Worm (Caenorhabditis elegans): ENCODE results near the gene ugt-40.

Gene ugt-40

DNA sequence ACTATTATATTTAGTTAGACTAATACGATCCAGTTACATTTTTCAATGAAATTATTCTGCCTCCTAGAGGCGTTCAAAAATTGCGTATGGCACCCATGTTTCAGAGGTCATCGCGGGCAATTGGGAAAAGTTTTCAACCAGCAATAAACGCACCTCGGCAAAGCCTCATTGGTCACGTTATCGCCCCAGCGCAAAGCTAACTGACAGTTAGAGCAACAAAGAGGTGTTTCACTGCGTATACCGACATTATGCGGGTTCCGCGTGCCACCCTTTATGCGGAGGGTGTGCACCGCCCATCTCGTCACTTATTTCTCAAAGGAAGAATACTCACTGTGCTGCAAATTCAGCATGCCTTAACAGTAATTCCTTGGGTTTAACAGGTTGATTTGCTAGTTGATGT, 897 bp upstream of the ugt-40 start:
- TF ChIP-seq ctbp-1 (GFP tag; IDR thresholded peaks at IDR 0.05) = no peak
- TF ChIP-seq dmd-6 (GFP tag; IDR thresholded peaks at IDR 0.05) = peak; percentile 67
- peak; percentile 94 for TF ChIP-seq nhr-102 (tag; optimal IDR thresholded peaks at IDR 0.05)
- peak; percentile 78 for TF ChIP-seq Y48G9A.11 (GFP tag; IDR thresholded peaks at IDR 0.05)
- peak; percentile 67 for TF ChIP-seq snpc-4 (tag; optimal IDR thresholded peaks at IDR 0.05)
- TF ChIP-seq dmd-8 (GFP tag; IDR thresholded peaks at IDR 0.05) = no peak
- no peak for TF ChIP-seq Y5F2A.4 (GFP tag; optimal IDR thresholded peaks at IDR 0.05)
- peak; percentile 72 for TF ChIP-seq php-3 (GFP tag; IDR thresholded peaks at IDR 0.05)
- TF ChIP-seq lin-39 (tag; optimal IDR thresholded peaks at IDR 0.05) = no peak
- peak; percentile 94 for TF ChIP-seq aha-1 (tag)
- TF ChIP-seq tra-1 (GFP tag; IDR thresholded peaks at IDR 0.05) = 0 out of 2 replicates have a peak, but pooled peaks have one; percentile 11
- no peak for TF ChIP-seq daf-12 (tag; optimal IDR thresholded peaks at IDR 0.05)
- no peak for TF ChIP-seq duxl-1 (tag; optimal IDR thresholded peaks at IDR 0.05; ENCODE audit: poor library complexity)
- peak; percentile 1 for TF ChIP-seq pqm-1 (tag; optimal IDR thresholded peaks at IDR 0.05)
- no peak for TF ChIP-seq egl-27 (tag; optimal IDR thresholded peaks at IDR 0.05)
- TF ChIP-seq spr-1 (tag; optimal IDR thresholded peaks at IDR 0.05) = no peak
- TF ChIP-seq F49E8.2 (tag; optimal IDR thresholded peaks at IDR 0.05; ENCODE audit: borderline replicate concordance) = peak; percentile 76
- peak in 1 of 2 experiments; percentile 16 for TF ChIP-seq daf-16 (GFP tag; optimal IDR thresholded peaks at IDR 0.05)
- TF ChIP-seq daf-16 (tag; optimal IDR thresholded peaks at IDR 0.05) = peak; percentile 58

DNA sequence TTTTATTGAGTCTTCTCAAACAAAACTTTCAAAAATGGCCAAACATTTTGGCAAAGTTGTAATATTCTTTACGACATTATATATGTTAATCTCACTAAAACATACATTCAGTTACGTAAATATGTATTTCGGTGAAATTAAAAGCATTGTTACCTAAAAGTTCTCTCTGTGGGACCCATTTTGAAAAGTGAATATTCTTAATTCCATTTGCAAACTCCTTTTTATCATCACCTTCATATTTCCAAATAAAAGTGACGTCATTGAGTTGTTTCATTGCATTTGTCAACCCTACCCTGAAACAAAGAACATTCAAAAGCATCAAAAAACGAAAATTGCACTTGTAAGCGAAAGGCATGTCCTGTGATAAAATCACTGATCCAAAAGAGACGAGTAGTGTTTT, 1.4 kb downstream of the ugt-40 start:
- TF ChIP-seq unc-62 (GFP tag; optimal IDR thresholded peaks at IDR 0.05 in 1 of 2) (peak in 1 of 2 experiments; percentile 91), unc-62 (tag; optimal IDR thresholded peaks at IDR 0.05) (no peak), nhr-28 (tag; optimal IDR thresholded peaks at IDR 0.05) (peak; percentile 64), dmd-6 (GFP tag; IDR thresholded peaks at IDR 0.05) (no peak)

DNA sequence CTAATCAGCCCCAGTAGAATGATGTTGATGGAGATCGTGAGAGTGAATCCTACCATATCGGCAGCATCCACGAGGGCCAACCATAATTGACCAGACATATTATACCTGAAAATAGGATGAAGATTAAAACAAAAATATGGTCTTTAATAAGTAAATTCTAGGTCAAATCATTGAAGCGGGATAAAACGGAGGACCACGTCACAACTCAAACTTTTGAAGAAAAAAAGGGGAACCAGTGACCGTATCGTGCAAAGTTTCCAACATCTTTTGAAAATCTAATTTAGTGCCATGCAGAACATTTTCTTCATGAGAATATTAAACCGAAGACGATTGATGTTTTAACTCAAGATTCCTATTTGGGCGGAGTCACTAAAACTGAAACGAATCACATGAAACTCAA, 3.4 kb downstream of the ugt-40 start, which contains the start of gene str-112:
Gene str-112, minus strand, starts transcription at position 101 of the 400 bp plus-strand sequence.
- no peak for TF ChIP-seq dve-1 (tag; optimal IDR thresholded peaks at IDR 0.05; ENCODE audit: insufficient read depth)
- no peak for TF ChIP-seq dmd-8 (GFP tag; IDR thresholded peaks at IDR 0.05)

DNA sequence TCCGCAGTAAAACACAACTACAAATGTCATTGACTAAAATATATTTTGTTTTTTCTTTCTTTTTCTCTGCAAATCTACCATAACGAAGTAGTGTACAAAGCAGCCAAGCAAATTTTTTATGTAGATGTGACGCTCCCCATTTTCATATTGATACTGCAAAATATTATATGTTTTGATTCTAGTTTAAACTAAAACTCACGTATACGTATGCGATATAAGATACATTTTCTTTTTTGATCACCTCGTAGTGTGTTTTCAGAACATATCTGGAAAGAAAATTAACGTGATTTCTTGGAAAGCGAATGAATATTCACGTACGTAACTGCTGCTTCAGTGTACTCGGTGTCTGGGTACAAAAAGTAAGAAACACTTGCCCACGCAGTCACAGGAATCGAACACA, 4.9 kb downstream of the ugt-40 start:
- TF ChIP-seq unc-62 (GFP tag; optimal IDR thresholded peaks at IDR 0.05 in 1 of 2) = peak in 1 of 2 experiments; percentile 94
- no peak for TF ChIP-seq unc-62 (tag; optimal IDR thresholded peaks at IDR 0.05)
- no peak for TF ChIP-seq nhr-48 (tag; optimal IDR thresholded peaks at IDR 0.05)

DNA sequence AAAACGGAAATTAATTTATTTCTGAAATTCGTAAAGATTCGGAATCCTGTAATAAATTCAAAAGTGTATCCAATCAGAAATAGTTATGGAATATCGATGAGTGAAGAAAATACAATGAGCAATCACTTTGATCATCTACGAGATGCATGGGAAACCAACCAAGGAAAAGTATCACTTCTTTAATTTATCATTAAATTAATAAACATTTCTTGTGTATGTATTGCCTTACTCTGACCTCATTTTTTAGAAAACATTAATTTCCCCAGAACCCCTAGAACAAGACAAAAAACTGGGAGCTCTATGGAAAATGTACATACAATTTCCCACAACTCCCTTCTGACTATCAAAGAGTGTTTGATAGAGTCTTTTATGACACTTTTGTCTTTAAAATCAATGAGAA, 7.8 kb downstream of the ugt-40 start, which contains the start of gene F10D2.16:
Gene F10D2.16, plus strand, starts transcription at position 301 of the 400 bp plus-strand sequence.
- no peak for TF ChIP-seq zfp-3 (GFP tag; conservative IDR thresholded peaks at IDR 0.05)
- no peak for TF ChIP-seq pqm-1 (tag; optimal IDR thresholded peaks at IDR 0.05)
- TF ChIP-seq mxl-3 (GFP tag; optimal IDR thresholded peaks at IDR 0.05) = no peak
- no peak for TF ChIP-seq lin-13 (GFP tag; optimal IDR thresholded peaks at IDR 0.05)
- no peak for TF ChIP-seq hlh-30 (tag; optimal IDR thresholded peaks at IDR 0.05; ENCODE audit: insufficient read depth)

DNA sequence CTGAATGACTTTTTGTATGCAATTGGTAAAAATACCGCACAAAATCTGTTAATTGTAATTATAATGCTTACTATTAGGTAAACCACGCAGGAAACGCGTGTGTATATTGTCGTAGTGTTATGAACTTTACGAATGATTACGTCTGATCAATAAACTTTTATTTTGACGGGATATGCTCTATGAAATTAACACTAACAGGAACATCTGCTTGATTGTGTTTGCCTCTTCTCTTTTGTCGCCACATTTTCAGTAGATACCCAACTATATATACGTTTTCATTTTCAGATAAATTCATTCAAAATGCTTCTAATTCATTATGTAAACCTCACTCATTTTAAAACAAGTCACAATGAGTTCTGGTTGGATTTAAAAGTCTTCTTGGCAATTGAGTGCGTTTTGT, 9.5 kb downstream of the ugt-40 start, which contains the start of gene sre-10:
Gene sre-10, plus strand, starts transcription at position 301 of the 400 bp plus-strand sequence.
- TF ChIP-seq nhr-111 (GFP tag; optimal IDR thresholded peaks at IDR 0.05) = no peak

DNA sequence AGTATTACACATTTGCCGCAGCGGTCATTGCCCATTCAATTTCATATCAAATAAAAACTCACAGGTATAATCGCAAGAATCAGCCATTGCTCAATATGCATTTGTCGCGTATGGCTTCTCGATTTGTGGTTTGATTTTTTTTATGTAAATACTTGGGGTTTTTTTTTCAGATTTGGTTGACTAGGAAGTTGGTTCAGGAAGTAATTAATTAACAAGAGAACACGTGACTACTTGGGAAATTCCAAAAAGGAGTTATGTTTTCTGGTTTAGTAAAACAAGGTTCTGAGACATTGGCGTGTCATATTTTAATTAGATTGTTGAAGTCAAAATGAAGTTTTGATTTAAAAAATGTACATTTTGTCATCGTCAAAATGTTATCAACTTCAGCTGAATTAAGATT, 10.8 kb downstream of the ugt-40 start, which contains the start of gene srx-36:
Gene srx-36, minus strand, starts transcription at position 101 of the 400 bp plus-strand sequence.
- TF ChIP-seq pha-4 (GFP tag; IDR thresholded peaks at IDR 0.05) (no peak), pha-4 (tag; optimal IDR thresholded peaks at IDR 0.05) (no peak), R02D3.7 (tag; optimal IDR thresholded peaks at IDR 0.05) (no peak), egl-43 (GFP tag; IDR thresholded peaks at IDR 0.05) (no peak), spr-3 (GFP tag; optimal IDR thresholded peaks at IDR 0.05) (no peak), T26A8.4 (GFP tag; IDR thresholded peaks at IDR 0.05) (no peak)

All from whole organism, L4 larva.